In genomic region chrX:1380350-1381060, dm6 we compare ENCODE assay signal across 1 fruit fly cellular context.
A peak's percentile ranks its signal among the peaks of the same experiment; 100 is the strongest.
TF ChIP-seq lines count a peak whose summit lies in the region.

Gene CG3719 (minus strand): TSS chrX:1380480.
Gene CG32813 (plus strand): TSS chrX:1380914.

TF ChIP-seq in whole organism, embryonic, 481 proteins besides CTCF, POLR2A, EP300 and RAD21 (continued from another document and continues in another):
- no peak for TF ChIP-seq Scr (GFP tag; IDR thresholded peaks at IDR 0.05; lab: Robert Waterston, UW; ENCODE audit: partially characterized antibody)
- no peak for TF ChIP-seq danr (GFP tag; IDR thresholded peaks at IDR 0.05; lab: Robert Waterston, UW)
- no peak for TF ChIP-seq hth (optimal IDR thresholded peaks at IDR 0.05; lab: Kevin White, UChicago)
- TF ChIP-seq z (GFP tag; IDR thresholded peaks at IDR 0.05; lab: Robert Waterston, UW), result no peak
- peak; percentile 36 for TF ChIP-seq Deaf1 (tag; optimal IDR thresholded peaks at IDR 0.05; lab: Kevin White, UChicago)
- peak; percentile 61 for TF ChIP-seq CG32767 (GFP tag; IDR thresholded peaks at IDR 0.05; lab: Robert Waterston, UW)
- TF ChIP-seq Sox102F (GFP tag; optimal IDR thresholded peaks at IDR 0.05; lab: Kevin White, UChicago), result no peak
- TF ChIP-seq CrebB (tag; optimal IDR thresholded peaks at IDR 0.05; lab: Kevin White, UChicago), result no peak
- no peak for TF ChIP-seq eyg (GFP tag; optimal IDR thresholded peaks at IDR 0.05; lab: Kevin White, UChicago)
- no peak for TF ChIP-seq CG12299 (tag; optimal IDR thresholded peaks at IDR 0.05; lab: Kevin White, UChicago)
- TF ChIP-seq CG13123 (GFP tag; optimal IDR thresholded peaks at IDR 0.05; lab: Kevin White, UChicago), result no peak
- peak; percentile 61 for TF ChIP-seq jumu (GFP tag; optimal IDR thresholded peaks at IDR 0.05; lab: Kevin White, UChicago)
- TF ChIP-seq pan (optimal IDR thresholded peaks at IDR 0.05; lab: Kevin White, UChicago), result no peak
- no peak for TF ChIP-seq pan (GFP tag; optimal IDR thresholded peaks at IDR 0.05 in 1 of 2, IDR thresholded peaks at IDR 0.05 in 1 of 2)
- no peak for TF ChIP-seq bigmax (GFP tag; optimal IDR thresholded peaks at IDR 0.05; lab: Kevin White, UChicago)
- no peak for TF ChIP-seq ewg (GFP tag; optimal IDR thresholded peaks at IDR 0.05; lab: Kevin White, UChicago)
- no peak for TF ChIP-seq CG6683 (GFP tag; optimal IDR thresholded peaks at IDR 0.05; lab: Kevin White, UChicago)
- TF ChIP-seq Hr39 (optimal IDR thresholded peaks at IDR 0.05; lab: Kevin White, UChicago), result no peak
- peak; percentile 0 for TF ChIP-seq fd96Cb (tag; optimal IDR thresholded peaks at IDR 0.05; lab: Kevin White, UChicago)
- TF ChIP-seq pnt (GFP tag; optimal IDR thresholded peaks at IDR 0.05; lab: Kevin White, UChicago), result no peak
- TF ChIP-seq TFAM (GFP tag; optimal IDR thresholded peaks at IDR 0.05; lab: Kevin White, UChicago), result no peak
- 0 out of 2 replicates have a peak, but pooled peaks have one; percentile 8 for TF ChIP-seq Drgx (GFP tag; IDR thresholded peaks at IDR 0.05; lab: Robert Waterston, UW)
- peak; percentile 39 for TF ChIP-seq Bdp1 (GFP tag; optimal IDR thresholded peaks at IDR 0.05; lab: Kevin White, UChicago)
- peak; percentile 38; the same call in 1 of the 2 replicates for TF ChIP-seq amos (GFP tag; IDR thresholded peaks at IDR 0.05; lab: Robert Waterston, UW; ENCODE audit: partially characterized antibody)
- peak; percentile 49 for TF ChIP-seq CG7786 (GFP tag; optimal IDR thresholded peaks at IDR 0.05; lab: Kevin White, UChicago)
- TF ChIP-seq Fer3 (tag; optimal IDR thresholded peaks at IDR 0.05; lab: Kevin White, UChicago), result peak; percentile 0
- TF ChIP-seq Mrtf (GFP tag; IDR thresholded peaks at IDR 0.05; lab: Robert Waterston, UW), result no peak
- TF ChIP-seq CG9609 (GFP tag; optimal IDR thresholded peaks at IDR 0.05; lab: Kevin White, UChicago), result peak; percentile 23
- no peak for TF ChIP-seq CG14014 (GFP tag; IDR thresholded peaks at IDR 0.05; lab: Robert Waterston, UW)
- peak; percentile 31 for TF ChIP-seq CG17385 (GFP tag; optimal IDR thresholded peaks at IDR 0.05; lab: Kevin White, UChicago)
- peak; percentile 52 for TF ChIP-seq Side (GFP tag; optimal IDR thresholded peaks at IDR 0.05; lab: Kevin White, UChicago)
- TF ChIP-seq bowl (GFP tag; IDR thresholded peaks at IDR 0.05; lab: Robert Waterston, UW), result no peak
- TF ChIP-seq CG15011 (GFP tag; optimal IDR thresholded peaks at IDR 0.05; lab: Kevin White, UChicago), result no peak
- TF ChIP-seq kay (GFP tag; optimal IDR thresholded peaks at IDR 0.05; lab: Kevin White, UChicago), result peak; percentile 29
- no peak for TF ChIP-seq CG6813 (GFP tag; optimal IDR thresholded peaks at IDR 0.05; lab: Kevin White, UChicago)
- no peak for TF ChIP-seq Sry-β (GFP tag; optimal IDR thresholded peaks at IDR 0.05; lab: Kevin White, UChicago)
- peak; percentile 71 for TF ChIP-seq CG4617 (GFP tag; optimal IDR thresholded peaks at IDR 0.05; lab: Kevin White, UChicago; ENCODE audit: borderline replicate concordance)
- no peak for TF ChIP-seq CG3726 (GFP tag; IDR thresholded peaks at IDR 0.05; lab: Robert Waterston, UW)
- no peak for TF ChIP-seq luna (GFP tag; optimal IDR thresholded peaks at IDR 0.05; lab: Kevin White, UChicago)
- no peak for TF ChIP-seq CG15073 (GFP tag; optimal IDR thresholded peaks at IDR 0.05; lab: Kevin White, UChicago)
- TF ChIP-seq jing (GFP tag; optimal IDR thresholded peaks at IDR 0.05; lab: Kevin White, UChicago), result no peak
- TF ChIP-seq CG14965 (GFP tag; optimal IDR thresholded peaks at IDR 0.05; lab: Kevin White, UChicago; ENCODE audit: borderline replicate concordance), result no peak
- TF ChIP-seq chn (GFP tag; optimal IDR thresholded peaks at IDR 0.05; lab: Kevin White, UChicago), result peak; percentile 15
- TF ChIP-seq CG31224 (GFP tag; IDR thresholded peaks at IDR 0.05; lab: Robert Waterston, UW), result no peak
- TF ChIP-seq CG31441 (GFP tag; IDR thresholded peaks at IDR 0.05; lab: Robert Waterston, UW), result no peak
- TF ChIP-seq CG5180 (GFP tag; optimal IDR thresholded peaks at IDR 0.05; lab: Kevin White, UChicago), result peak; percentile 89
- TF ChIP-seq Nf-YA (GFP tag; IDR thresholded peaks at IDR 0.05; lab: Robert Waterston, UW), result no peak
- TF ChIP-seq Dp (GFP tag; optimal IDR thresholded peaks at IDR 0.05; lab: Kevin White, UChicago), result peak; percentile 82
- TF ChIP-seq Bteb2 (GFP tag; optimal IDR thresholded peaks at IDR 0.05; lab: Kevin White, UChicago), result no peak
- no peak for TF ChIP-seq Optix (GFP tag; IDR thresholded peaks at IDR 0.05; lab: Robert Waterston, UW)
- no peak for TF ChIP-seq CG17568 (GFP tag; optimal IDR thresholded peaks at IDR 0.05; lab: Kevin White, UChicago)
- no peak for TF ChIP-seq tgo (GFP tag; IDR thresholded peaks at IDR 0.05; lab: Robert Waterston, UW)
- TF ChIP-seq CG4424 (GFP tag; optimal IDR thresholded peaks at IDR 0.05; lab: Kevin White, UChicago), result peak; percentile 19
- no peak for TF ChIP-seq H15 (GFP tag; IDR thresholded peaks at IDR 0.05; lab: Robert Waterston, UW)
- TF ChIP-seq CG14050 (GFP tag; IDR thresholded peaks at IDR 0.05; lab: Robert Waterston, UW), result no peak
- peak; percentile 12 for TF ChIP-seq shn (GFP tag; optimal IDR thresholded peaks at IDR 0.05; lab: Kevin White, UChicago)
- TF ChIP-seq Dad (GFP tag; optimal IDR thresholded peaks at IDR 0.05; lab: Kevin White, UChicago), result no peak
- no peak for TF ChIP-seq CG12236 (GFP tag; optimal IDR thresholded peaks at IDR 0.05; lab: Kevin White, UChicago)
- TF ChIP-seq CG10959 (GFP tag; IDR thresholded peaks at IDR 0.05; lab: Robert Waterston, UW), result no peak
- no peak for TF ChIP-seq Rx (GFP tag; IDR thresholded peaks at IDR 0.05; lab: Robert Waterston, UW)
- TF ChIP-seq wor (GFP tag; IDR thresholded peaks at IDR 0.05; lab: Robert Waterston, UW), result no peak
- TF ChIP-seq unpg (GFP tag; optimal IDR thresholded peaks at IDR 0.05; lab: Kevin White, UChicago), result no peak
- no peak for TF ChIP-seq seq (GFP tag; IDR thresholded peaks at IDR 0.05; lab: Robert Waterston, UW)
- no peak for TF ChIP-seq Poxn (GFP tag; IDR thresholded peaks at IDR 0.05; lab: Robert Waterston, UW)
- TF ChIP-seq CG10274 (GFP tag; optimal IDR thresholded peaks at IDR 0.05; lab: Kevin White, UChicago), result no peak
- 0 out of 2 replicates have a peak, but pooled peaks have one; percentile 14 for TF ChIP-seq sisA (GFP tag; IDR thresholded peaks at IDR 0.05; lab: Robert Waterston, UW)
- TF ChIP-seq wdn (GFP tag; IDR thresholded peaks at IDR 0.05; lab: Robert Waterston, UW), result no peak
- no peak for TF ChIP-seq Kr (GFP tag; optimal IDR thresholded peaks at IDR 0.05; lab: Kevin White, UChicago)
- no peak for TF ChIP-seq ftz-f1 (GFP tag; optimal IDR thresholded peaks at IDR 0.05; lab: Kevin White, UChicago)
- no peak for TF ChIP-seq gem (tag; optimal IDR thresholded peaks at IDR 0.05; lab: Kevin White, UChicago)
- no peak for TF ChIP-seq CG7987 (GFP tag; optimal IDR thresholded peaks at IDR 0.05; lab: Kevin White, UChicago)
- TF ChIP-seq BtbVII (GFP tag; optimal IDR thresholded peaks at IDR 0.05; lab: Kevin White, UChicago), result peak; percentile 2
- no peak for TF ChIP-seq ERR (GFP tag; optimal IDR thresholded peaks at IDR 0.05; lab: Kevin White, UChicago)
- TF ChIP-seq CG17359 (tag; optimal IDR thresholded peaks at IDR 0.05; lab: Kevin White, UChicago), result no peak
- TF ChIP-seq Abd-B (GFP tag; optimal IDR thresholded peaks at IDR 0.05; lab: Kevin White, UChicago), result no peak
- TF ChIP-seq CG12391 (tag; optimal IDR thresholded peaks at IDR 0.05; lab: Kevin White, UChicago), result peak; percentile 17
- TF ChIP-seq ro (GFP tag; IDR thresholded peaks at IDR 0.05; lab: Robert Waterston, UW), result no peak
- TF ChIP-seq disco-r (GFP tag; optimal IDR thresholded peaks at IDR 0.05; lab: Kevin White, UChicago), result no peak
- no peak for TF ChIP-seq Dek (tag; optimal IDR thresholded peaks at IDR 0.05; lab: Kevin White, UChicago)
- peak; percentile 13 for TF ChIP-seq CG4820 (GFP tag; optimal IDR thresholded peaks at IDR 0.05; lab: Kevin White, UChicago)
- no peak for TF ChIP-seq CG17328 (GFP tag; IDR thresholded peaks at IDR 0.05; lab: Robert Waterston, UW)
- TF ChIP-seq CG17612 (GFP tag; IDR thresholded peaks at IDR 0.05; lab: Robert Waterston, UW), result no peak
- TF ChIP-seq CG6854 (GFP tag; optimal IDR thresholded peaks at IDR 0.05; lab: Kevin White, UChicago), result no peak
- TF ChIP-seq cad (GFP tag; optimal IDR thresholded peaks at IDR 0.05; lab: Kevin White, UChicago), result no peak
- TF ChIP-seq CG13424 (tag; optimal IDR thresholded peaks at IDR 0.05; lab: Kevin White, UChicago), result peak; percentile 40
- TF ChIP-seq CG11085 (GFP tag; IDR thresholded peaks at IDR 0.05; lab: Robert Waterston, UW), result no peak
- TF ChIP-seq lab (GFP tag; optimal IDR thresholded peaks at IDR 0.05; lab: Kevin White, UChicago), result no peak
- TF ChIP-seq CG13296 (GFP tag; optimal IDR thresholded peaks at IDR 0.05; lab: Kevin White, UChicago), result no peak
- no peak for TF ChIP-seq da (GFP tag; optimal IDR thresholded peaks at IDR 0.05; lab: Kevin White, UChicago)
- peak; percentile 41; the same call in 1 of the 2 replicates for TF ChIP-seq Dref (GFP tag; IDR thresholded peaks at IDR 0.05; lab: Robert Waterston, UW)
- TF ChIP-seq CG34224 (GFP tag; IDR thresholded peaks at IDR 0.05; lab: Robert Waterston, UW; ENCODE audit: partially characterized antibody), result no peak
- peak; percentile 1 for TF ChIP-seq Atf-2 (GFP tag; optimal IDR thresholded peaks at IDR 0.05; lab: Kevin White, UChicago)
- no peak for TF ChIP-seq CG8290 (GFP tag; optimal IDR thresholded peaks at IDR 0.05; lab: Kevin White, UChicago)
- TF ChIP-seq CG8290 (tag; optimal IDR thresholded peaks at IDR 0.05; lab: Kevin White, UChicago), result peak in 1 of 2 experiments; percentile 77
- peak; percentile 70 for TF ChIP-seq MBD-R2 (GFP tag; IDR thresholded peaks at IDR 0.05; lab: Robert Waterston, UW)
- TF ChIP-seq CG18764 (GFP tag; optimal IDR thresholded peaks at IDR 0.05; lab: Kevin White, UChicago), result no peak
- no peak for TF ChIP-seq zen (tag; optimal IDR thresholded peaks at IDR 0.05; lab: Kevin White, UChicago)
- TF ChIP-seq slp2 (GFP tag; optimal IDR thresholded peaks at IDR 0.05; lab: Kevin White, UChicago), result no peak
- TF ChIP-seq bcd (GFP tag; optimal IDR thresholded peaks at IDR 0.05; lab: Kevin White, UChicago), result peak; percentile 6
- TF ChIP-seq NK7.1 (GFP tag; optimal IDR thresholded peaks at IDR 0.05; lab: Kevin White, UChicago), result no peak
- no peak for TF ChIP-seq CG8359 (GFP tag; optimal IDR thresholded peaks at IDR 0.05; lab: Kevin White, UChicago; ENCODE audit: borderline replicate concordance)
- TF ChIP-seq CG31365 (tag; optimal IDR thresholded peaks at IDR 0.05; lab: Kevin White, UChicago), result no peak
- peak; percentile 0 for TF ChIP-seq az2 (GFP tag; optimal IDR thresholded peaks at IDR 0.05; lab: Kevin White, UChicago)
- no peak for TF ChIP-seq fru (optimal IDR thresholded peaks at IDR 0.05; lab: Kevin White, UChicago)
- TF ChIP-seq kah (GFP tag; optimal IDR thresholded peaks at IDR 0.05; lab: Kevin White, UChicago), result no peak
- no peak for TF ChIP-seq grn (GFP tag; optimal IDR thresholded peaks at IDR 0.05; lab: Kevin White, UChicago)
- no peak for TF ChIP-seq Spps (tag; optimal IDR thresholded peaks at IDR 0.05; lab: Kevin White, UChicago)
- TF ChIP-seq maf-S (GFP tag; optimal IDR thresholded peaks at IDR 0.05; lab: Kevin White, UChicago), result peak; percentile 8
- TF ChIP-seq Oli (tag; optimal IDR thresholded peaks at IDR 0.05; lab: Kevin White, UChicago), result peak; percentile 1
- TF ChIP-seq Hsf (GFP tag; optimal IDR thresholded peaks at IDR 0.05; lab: Kevin White, UChicago), result peak; percentile 44
- TF ChIP-seq gsb (GFP tag; IDR thresholded peaks at IDR 0.05; lab: Robert Waterston, UW), result no peak
- TF ChIP-seq phol (tag; optimal IDR thresholded peaks at IDR 0.05; lab: Kevin White, UChicago), result peak; percentile 25
- TF ChIP-seq sens-2 (GFP tag; IDR thresholded peaks at IDR 0.05; lab: Robert Waterston, UW), result no peak
- no peak for TF ChIP-seq CG30431 (GFP tag; optimal IDR thresholded peaks at IDR 0.05; lab: Kevin White, UChicago)
- TF ChIP-seq CG14710 (tag; optimal IDR thresholded peaks at IDR 0.05; lab: Kevin White, UChicago), result peak; percentile 44
- no peak for TF ChIP-seq CG5953 (GFP tag; IDR thresholded peaks at IDR 0.05; lab: Robert Waterston, UW)
- no peak for TF ChIP-seq CG14860 (GFP tag; IDR thresholded peaks at IDR 0.05; lab: Robert Waterston, UW; ENCODE audit: partially characterized antibody)
- no peak for TF ChIP-seq aop (GFP tag; IDR thresholded peaks at IDR 0.05; lab: Robert Waterston, UW)
- TF ChIP-seq sr (GFP tag; IDR thresholded peaks at IDR 0.05; lab: Robert Waterston, UW), result no peak
- TF ChIP-seq C15 (GFP tag; IDR thresholded peaks at IDR 0.05; lab: Robert Waterston, UW), result no peak
- TF ChIP-seq stc (GFP tag; IDR thresholded peaks at IDR 0.05; lab: Robert Waterston, UW), result no peak
- TF ChIP-seq Camta (GFP tag; optimal IDR thresholded peaks at IDR 0.05; lab: Kevin White, UChicago), result peak; percentile 2
- peak; percentile 22 for TF ChIP-seq CG17829 (tag; optimal IDR thresholded peaks at IDR 0.05; lab: Kevin White, UChicago)
- TF ChIP-seq CG9817 (tag; optimal IDR thresholded peaks at IDR 0.05; lab: Kevin White, UChicago), result peak; percentile 49
- peak; percentile 71 for TF ChIP-seq pzg (GFP tag; optimal IDR thresholded peaks at IDR 0.05; lab: Kevin White, UChicago)
- TF ChIP-seq ato (GFP tag; IDR thresholded peaks at IDR 0.05; lab: Robert Waterston, UW; ENCODE audit: partially characterized antibody), result no peak
- no peak for TF ChIP-seq CG33557 (GFP tag; optimal IDR thresholded peaks at IDR 0.05; lab: Kevin White, UChicago)
- no peak for TF ChIP-seq fd3F (GFP tag; optimal IDR thresholded peaks at IDR 0.05; lab: Kevin White, UChicago)
- TF ChIP-seq gfzf (GFP tag; optimal IDR thresholded peaks at IDR 0.05; lab: Kevin White, UChicago), result peak; percentile 20
- TF ChIP-seq Hr3 (GFP tag; optimal IDR thresholded peaks at IDR 0.05; lab: Kevin White, UChicago), result peak; percentile 19
- no peak for TF ChIP-seq CG2712 (tag; optimal IDR thresholded peaks at IDR 0.05; lab: Kevin White, UChicago)
- no peak for TF ChIP-seq hb (GFP tag; IDR thresholded peaks at IDR 0.05; lab: Robert Waterston, UW; ENCODE audit: partially characterized antibody)
- TF ChIP-seq dati (GFP tag; IDR thresholded peaks at IDR 0.05; lab: Robert Waterston, UW), result no peak
- TF ChIP-seq Sry-δ (GFP tag; optimal IDR thresholded peaks at IDR 0.05; lab: Kevin White, UChicago), result peak; percentile 52
- TF ChIP-seq zfh1 (GFP tag; IDR thresholded peaks at IDR 0.05; lab: Robert Waterston, UW), result peak; percentile 35; the same call in 1 of the 3 replicates
- no peak for TF ChIP-seq lov (optimal IDR thresholded peaks at IDR 0.05; lab: Kevin White, UChicago)
- TF ChIP-seq lov (GFP tag; IDR thresholded peaks at IDR 0.05; lab: Robert Waterston, UW), result no peak
